Worm (Caenorhabditis elegans) whole organism, L4 larva: ENCODE data around the gene arrd-25.

Experiments
- D1046.2 ChIP-seq: fragments of 200-800 bp; sonication (Bioruptor generic); IDR thresholded peaks from 2 replicates; pipeline ENCODE4 v1.3.6; 2022; ENCODE audit warnings: missing genetic modification characterization, missing compliant biosample characterization
- F37D6.2 ChIP-seq: sonication (generic microtip); optimal IDR thresholded peaks from 2 replicates; lab custom pipeline; 2016; ENCODE audit warnings: mild to moderate bottlenecking, missing genetic modification characterization, missing compliant biosample characterization
- F49E8.2 ChIP-seq: sonication (generic microtip); optimal IDR thresholded peaks from 2 replicates; lab custom pipeline; 2016; ENCODE audit warnings: missing compliant biosample characterization, mild to moderate bottlenecking, missing genetic modification characterization, borderline replicate concordance
- R02D3.7 ChIP-seq: fragments of 150-350 bp; sonication (generic microtip); optimal IDR thresholded peaks from 3 replicates; lab custom pipeline; 2014; ENCODE audit warnings: missing biosample characterization, missing genetic modification characterization
- Y48G9A.11 ChIP-seq: fragments of 200-800 bp; sonication (Bioruptor generic); IDR thresholded peaks from 2 replicates; pipeline ENCODE4 v1.3.6; 2022; ENCODE audit warnings: missing genetic modification reagents, missing genetic modification characterization, missing compliant biosample characterization
- Y5F2A.4 ChIP-seq: fragments of 200-800 bp; sonication (Bioruptor generic); optimal IDR thresholded peaks from 2 replicates; lab custom pipeline; 2018; ENCODE audit warnings: mild to moderate bottlenecking, missing genetic modification characterization, missing compliant biosample characterization
- ZK337.2 ChIP-seq: fragments of 200-800 bp; sonication (Bioruptor generic); IDR thresholded peaks from 2 replicates; pipeline ENCODE4 v1.3.6; 2022; ENCODE audit warnings: missing genetic modification reagents, missing genetic modification characterization, missing compliant biosample characterization
- aha-1 ChIP-seq: fragments of 150-350 bp; peaks from one replicate; lab custom pipeline; 2014; ENCODE audit warnings: missing biosample characterization, missing genetic modification characterization
- ama-1 ChIP-seq: fragments of 150-350 bp; optimal IDR thresholded peaks from 2 replicates; lab custom pipeline; 2014; ENCODE audit warnings: inconsistent platforms, mixed read lengths
- attf-4 ChIP-seq: sonication (generic microtip); optimal IDR thresholded peaks from 3 replicates; lab custom pipeline; 2017; ENCODE audit warnings: missing biosample characterization, missing genetic modification characterization
- ceh-20 ChIP-seq: fragments of 200-800 bp; sonication (Bioruptor generic); IDR thresholded peaks from 2 replicates; pipeline ENCODE4 v1.3.6; 2022; ENCODE audit warnings: missing genetic modification reagents, missing genetic modification characterization, missing compliant biosample characterization
- ceh-28 ChIP-seq: fragments of 150-350 bp; optimal IDR thresholded peaks from 2 replicates; lab custom pipeline; 2014; ENCODE audit warnings: missing biosample characterization, missing genetic modification reagents, missing genetic modification characterization
- ctbp-1 ChIP-seq: fragments of 200-800 bp; sonication (Bioruptor generic); IDR thresholded peaks from 2 replicates; pipeline ENCODE4 v1.3.6; 2022; ENCODE audit warnings: missing genetic modification reagents, missing genetic modification characterization, missing compliant biosample characterization
- daf-16 ChIP-seq, 3 experiments: sonication (generic microtip); optimal IDR thresholded peaks; 2 replicates each; lab custom pipeline; 2016 to 2017; ENCODE audit warnings: missing genetic modification characterization in 3 of 3, missing genetic modification reagents in 3 of 3, mild to moderate bottlenecking in 2 of 3, missing compliant biosample characterization in 2 of 3, missing biosample characterization in 1 of 3, moderate library complexity in 1 of 3
- dmd-6 ChIP-seq: fragments of 200-800 bp; sonication (Bioruptor generic); IDR thresholded peaks from 2 replicates; pipeline ENCODE4 v1.3.6; 2022; ENCODE audit warnings: missing genetic modification reagents, missing genetic modification characterization, missing compliant biosample characterization
- dmd-9 ChIP-seq: fragments of 200-800 bp; sonication (Bioruptor generic); IDR thresholded peaks from 2 replicates; pipeline ENCODE4 v1.3.6; 2022; ENCODE audit warnings: missing genetic modification reagents, missing genetic modification characterization, missing compliant biosample characterization
- dpl-1 ChIP-seq: fragments of 150-350 bp; optimal IDR thresholded peaks from 2 replicates; lab custom pipeline; 2014; ENCODE audit warnings: missing biosample characterization, missing genetic modification reagents, missing genetic modification characterization
- duxl-1 ChIP-seq: sonication (generic microtip); optimal IDR thresholded peaks from 2 replicates; lab custom pipeline; 2016; ENCODE audit warnings: mild to moderate bottlenecking, missing genetic modification characterization, moderate library complexity, missing compliant biosample characterization; ENCODE audit not compliant: poor library complexity
- dve-1 ChIP-seq: sonication (generic microtip); optimal IDR thresholded peaks from 2 replicates; lab custom pipeline; 2017; ENCODE audit warnings: antibody characterized with exemption, mild to moderate bottlenecking, missing genetic modification characterization, missing compliant biosample characterization; ENCODE audit not compliant: insufficient read depth
- egl-27 ChIP-seq: sonication (generic microtip); optimal IDR thresholded peaks from 3 replicates; lab custom pipeline; 2017; ENCODE audit warnings: missing biosample characterization, missing genetic modification reagents, missing genetic modification characterization
- fkh-10 ChIP-seq: fragments of 150-350 bp; optimal IDR thresholded peaks from 2 replicates; lab custom pipeline; 2014; ENCODE audit warnings: missing biosample characterization, missing genetic modification reagents, missing genetic modification characterization
- fos-1 ChIP-seq: fragments of 150-350 bp; optimal IDR thresholded peaks from 2 replicates; lab custom pipeline; 2014; ENCODE audit warnings: missing biosample characterization, missing genetic modification characterization
- gei-8 ChIP-seq: fragments of 200-800 bp; sonication (Bioruptor generic); optimal IDR thresholded peaks from 2 replicates; lab custom pipeline; 2018; ENCODE audit warnings: mild to moderate bottlenecking, missing genetic modification characterization, missing compliant biosample characterization
- hmg-1.1 ChIP-seq: fragments of 200-800 bp; sonication (Bioruptor generic); IDR thresholded peaks from 2 replicates; pipeline ENCODE4 v1.3.6; 2022; ENCODE audit warnings: missing genetic modification reagents, missing genetic modification characterization, missing compliant biosample characterization
- jun-1 ChIP-seq: fragments of 150-350 bp; optimal IDR thresholded peaks from 2 replicates; lab custom pipeline; 2014; ENCODE audit warnings: missing biosample characterization, missing genetic modification reagents, missing genetic modification characterization
- lin-1 ChIP-seq: fragments of 200-800 bp; sonication (Bioruptor generic); IDR thresholded peaks from 2 replicates; pipeline ENCODE4 v1.3.6; 2022; ENCODE audit warnings: missing genetic modification reagents, missing genetic modification characterization, missing compliant biosample characterization
- lin-13 ChIP-seq: fragments of 150-350 bp; optimal IDR thresholded peaks from 2 replicates; lab custom pipeline; 2014; ENCODE audit warnings: missing biosample characterization, missing genetic modification reagents, missing genetic modification characterization
- lin-15B ChIP-seq: fragments of 150-350 bp; sonication (generic microtip); optimal IDR thresholded peaks from 3 replicates; lab custom pipeline; 2014; ENCODE audit warnings: missing biosample characterization, missing genetic modification characterization
- mdl-1 ChIP-seq, 2 experiments: fragments of 150-350 bp in 1 of 2; sonication (generic microtip) in 1 of 2; optimal IDR thresholded peaks; 2 replicates each; lab custom pipeline; 2014 to 2017; ENCODE audit warnings: missing biosample characterization in 2 of 2, missing genetic modification characterization in 2 of 2
- mdt-29 ChIP-seq: fragments of 200-800 bp; sonication (Bioruptor generic); IDR thresholded peaks from 2 replicates; pipeline ENCODE4 v1.3.6; 2022; ENCODE audit warnings: missing genetic modification reagents, missing genetic modification characterization, missing compliant biosample characterization
- mep-1 ChIP-seq: fragments of 150-350 bp; sonication (generic microtip); optimal IDR thresholded peaks from 3 replicates; lab custom pipeline; 2014; ENCODE audit warnings: missing biosample characterization, missing genetic modification characterization
- nhr-10 ChIP-seq: fragments of 150-350 bp; optimal IDR thresholded peaks from 2 replicates; lab custom pipeline; 2014; ENCODE audit warnings: missing biosample characterization, missing genetic modification characterization
- nhr-102 ChIP-seq: sonication (generic microtip); optimal IDR thresholded peaks from 2 replicates; lab custom pipeline; 2016; ENCODE audit warnings: mild to moderate bottlenecking, missing genetic modification characterization, moderate library complexity, missing compliant biosample characterization
- nhr-237 ChIP-seq: sonication (generic microtip); optimal IDR thresholded peaks from 2 replicates; lab custom pipeline; 2017; ENCODE audit warnings: missing biosample characterization, missing genetic modification characterization
- nhr-41 ChIP-seq: fragments of 200-800 bp; sonication (Bioruptor generic); IDR thresholded peaks from 2 replicates; pipeline ENCODE4 v1.3.6; 2022; ENCODE audit warnings: missing genetic modification reagents, missing genetic modification characterization, missing compliant biosample characterization
- nhr-42 ChIP-seq: fragments of 200-800 bp; sonication (Bioruptor generic); IDR thresholded peaks from 2 replicates; pipeline ENCODE4 v1.3.6; 2022; ENCODE audit warnings: missing genetic modification characterization, missing compliant biosample characterization
- nhr-6 ChIP-seq: fragments of 150-350 bp; optimal IDR thresholded peaks from 2 replicates; lab custom pipeline; 2014; ENCODE audit warnings: missing biosample characterization, missing genetic modification characterization
- nhr-76 ChIP-seq: fragments of 150-350 bp; optimal IDR thresholded peaks from 2 replicates; lab custom pipeline; 2014; ENCODE audit warnings: missing biosample characterization, missing genetic modification characterization
- pqm-1 ChIP-seq: sonication (generic microtip); optimal IDR thresholded peaks from 2 replicates; lab custom pipeline; 2017; ENCODE audit warnings: missing biosample characterization, missing genetic modification characterization
- rbr-2 ChIP-seq: sonication (generic microtip); optimal IDR thresholded peaks from 2 replicates; lab custom pipeline; 2016; ENCODE audit warnings: missing genotype, missing genetic modification characterization, missing compliant biosample characterization
- saeg-2 ChIP-seq: fragments of 200-800 bp; sonication (Bioruptor generic); IDR thresholded peaks from 2 replicates; pipeline ENCODE4 v1.3.6; 2022; ENCODE audit warnings: missing genetic modification reagents, missing genetic modification characterization, missing compliant biosample characterization
- sdz-12 ChIP-seq: fragments of 200-800 bp; sonication (Bioruptor generic); optimal IDR thresholded peaks from 2 replicates; lab custom pipeline; 2018; ENCODE audit warnings: mild to moderate bottlenecking, missing genetic modification characterization, missing compliant biosample characterization
- set-16 ChIP-seq: fragments of 200-800 bp; sonication (Bioruptor generic); IDR thresholded peaks from 2 replicates; pipeline ENCODE4 v1.3.6; 2022; ENCODE audit warnings: missing genetic modification reagents, missing genetic modification characterization, missing compliant biosample characterization
- snpc-1.2 ChIP-seq: fragments of 200-800 bp; sonication (Bioruptor generic); IDR thresholded peaks from 2 replicates; pipeline ENCODE4 v1.3.6; 2022; ENCODE audit warnings: missing genetic modification reagents, missing genetic modification characterization, missing compliant biosample characterization
- tag-97 ChIP-seq: fragments of 200-800 bp; sonication (Bioruptor generic); IDR thresholded peaks from 2 replicates; pipeline ENCODE4 v1.3.6; 2022; ENCODE audit warnings: missing genetic modification characterization, missing compliant biosample characterization
- vab-7 ChIP-seq: fragments of 200-800 bp; sonication (Bioruptor generic); IDR thresholded peaks from 2 replicates; pipeline ENCODE4 v1.3.6; 2022; ENCODE audit warnings: missing genetic modification reagents, missing genetic modification characterization, missing compliant biosample characterization
- zfp-2 ChIP-seq: sonication (generic microtip); optimal IDR thresholded peaks from 2 replicates; lab custom pipeline; 2016; ENCODE audit warnings: mild to moderate bottlenecking, missing genetic modification characterization, missing compliant biosample characterization
- zfp-3 ChIP-seq: fragments of 200-800 bp; sonication (Bioruptor generic); conservative IDR thresholded peaks from 2 replicates; pipeline ENCODE4 v1.3.6; 2022; ENCODE audit warnings: missing genetic modification reagents, missing genetic modification characterization, missing compliant biosample characterization
- zip-11 ChIP-seq: fragments of 200-800 bp; sonication (Bioruptor generic); IDR thresholded peaks from 2 replicates; pipeline ENCODE4 v1.3.6; 2022; ENCODE audit warnings: missing genetic modification characterization, missing compliant biosample characterization
- zip-2 ChIP-seq: fragments of 150-350 bp; optimal IDR thresholded peaks from 2 replicates; lab custom pipeline; 2014; ENCODE audit warnings: missing biosample characterization, missing genetic modification characterization

Gene arrd-25

DNA sequence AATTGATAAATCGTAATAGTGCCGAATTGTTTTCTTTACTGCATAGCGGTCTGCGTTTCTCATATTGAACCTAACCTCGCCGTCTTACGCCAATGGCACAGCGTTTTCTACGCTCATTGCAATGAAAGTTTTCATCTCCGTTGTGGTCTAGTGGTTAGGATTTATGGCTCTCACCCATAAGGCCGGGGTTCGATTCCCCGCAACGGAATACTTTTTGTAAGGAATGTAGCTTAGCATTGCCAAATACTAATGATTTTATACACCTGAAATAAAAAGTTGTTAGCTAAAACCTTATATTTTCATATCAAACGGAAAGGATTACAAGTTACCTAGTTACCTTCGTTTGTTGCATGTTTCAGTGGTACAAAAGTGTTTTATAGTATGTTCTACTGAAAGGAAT lies 17.8 kb upstream of the arrd-25 start (continued):
- TF ChIP-seq daf-16 (GFP tag; optimal IDR thresholded peaks at IDR 0.05; lab: Kevin White, UChicago) (peak; percentile 66 to 73), daf-16 (tag; optimal IDR thresholded peaks at IDR 0.05; lab: Kevin White, UChicago) (peak; percentile 73), F49E8.2 (tag; lab: Kevin White, UChicago) (peak; percentile 54), nhr-237 (tag; lab: Kevin White, UChicago) (no peak), Y48G9A.11 (GFP tag; lab: Robert Waterston, UW) (0 out of 2 replicates have a peak, but pooled peaks have one; percentile 71), zfp-2 (tag; lab: Kevin White, UChicago) (peak; percentile 70), hmg-1.1 (GFP tag; lab: Robert Waterston, UW) (peak; percentile 96), mdt-29 (peak; percentile 65), jun-1 (tag; lab: Kevin White, UChicago) (peak; percentile 69), zip-11 (peak; percentile 60; the same call in 1 of the 2 replicates), lin-1 (GFP tag; lab: Robert Waterston, UW) (peak; percentile 80), zip-2 (tag; lab: Kevin White, UChicago) (peak; percentile 27), ceh-20 (GFP tag; lab: Robert Waterston, UW) (peak; percentile 84), nhr-6 (tag; lab: Kevin White, UChicago) (peak; percentile 27), ceh-28 (tag; lab: Kevin White, UChicago) (no peak), lin-15B (tag; lab: Kevin White, UChicago) (no peak), egl-27 (tag; lab: Kevin White, UChicago) (peak; percentile 57), duxl-1 (tag; lab: Kevin White, UChicago) (peak; percentile 74), ama-1 (lab: Kevin White, UChicago) (no peak), snpc-1.2 (peak; percentile 90), nhr-41 (GFP tag; lab: Robert Waterston, UW) (peak; percentile 84; the same call in 1 of the 2 replicates), attf-4 (tag; lab: Kevin White, UChicago) (no peak), fos-1 (tag; lab: Kevin White, UChicago) (no peak), zfp-3 (GFP tag; lab: Robert Waterston, UW) (peak; percentile 71), gei-8 (GFP tag; lab: Kevin White, UChicago) (peak; percentile 86), pqm-1 (tag; lab: Kevin White, UChicago) (no peak), D1046.2 (GFP tag; lab: Robert Waterston, UW) (peak; percentile 85), rbr-2 (tag; lab: Kevin White, UChicago) (peak; percentile 72), nhr-10 (tag; lab: Kevin White, UChicago) (no peak), mep-1 (tag; lab: Kevin White, UChicago) (peak; percentile 90), dmd-9 (0 out of 2 replicates have a peak, but pooled peaks have one; percentile 57), F37D6.2 (tag; lab: Kevin White, UChicago) (peak; percentile 62)

DNA sequence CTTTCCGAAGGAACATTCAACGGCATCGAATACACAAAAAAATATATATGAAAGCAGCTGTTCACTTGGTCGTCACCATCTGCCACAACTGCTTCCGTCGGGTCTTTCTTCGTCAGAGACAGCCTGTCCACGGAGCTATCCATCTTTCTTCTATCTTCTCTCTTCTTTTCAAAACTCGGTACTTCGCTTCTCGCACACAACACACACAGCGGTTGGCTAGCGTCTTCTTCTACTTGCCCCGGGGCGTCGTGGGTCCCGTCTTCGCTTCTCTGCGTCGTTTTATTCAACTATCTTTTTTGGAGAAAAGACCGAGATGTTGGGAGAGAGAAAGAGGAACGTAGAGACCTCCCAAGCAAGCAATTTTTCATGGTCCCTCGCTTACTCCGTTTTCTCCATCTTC lies 16.9 kb upstream of the arrd-25 start:
- TF ChIP-seq zfp-2 (tag; lab: Kevin White, UChicago): no peak
- TF ChIP-seq nhr-76 (tag; lab: Kevin White, UChicago): no peak
- no peak for TF ChIP-seq egl-27 (tag; lab: Kevin White, UChicago)
- no peak for TF ChIP-seq nhr-42
- no peak for TF ChIP-seq ama-1 (lab: Kevin White, UChicago)
- TF ChIP-seq F37D6.2 (tag; lab: Kevin White, UChicago): peak; percentile 71
- TF ChIP-seq ZK337.2: no peak
- TF ChIP-seq saeg-2 (GFP tag; lab: Robert Waterston, UW): no peak
- TF ChIP-seq gei-8 (GFP tag; lab: Kevin White, UChicago): no peak
- TF ChIP-seq set-16 (GFP tag; lab: Robert Waterston, UW): peak; percentile 38; the same call in 1 of the 2 replicates
- TF ChIP-seq fkh-10: peak; percentile 33
- TF ChIP-seq nhr-102: no peak
- TF ChIP-seq zip-2 (tag; lab: Kevin White, UChicago): no peak
- TF ChIP-seq tag-97 (GFP tag; lab: Robert Waterston, UW): no peak
- 0 out of 2 replicates have a peak, but pooled peaks have one; percentile 21 for TF ChIP-seq vab-7
- TF ChIP-seq dpl-1 (GFP tag; lab: Kevin White, UChicago): no peak
- peak; percentile 37 for TF ChIP-seq aha-1 (tag; lab: Kevin White, UChicago)
- TF ChIP-seq lin-13: no peak
- no peak for TF ChIP-seq attf-4 (tag; lab: Kevin White, UChicago)
- 0 out of 2 replicates have a peak, but pooled peaks have one; percentile 16 for TF ChIP-seq dmd-6
- no peak for TF ChIP-seq sdz-12 (GFP tag; lab: Kevin White, UChicago)
- TF ChIP-seq dve-1 (tag; lab: Kevin White, UChicago): no peak
- peak; percentile 82 for TF ChIP-seq ctbp-1 (GFP tag; lab: Robert Waterston, UW)
- no peak for TF ChIP-seq Y5F2A.4
- TF ChIP-seq R02D3.7: no peak
- TF ChIP-seq mdl-1 (tag; optimal IDR thresholded peaks at IDR 0.05; lab: Kevin White, UChicago): peak in 1 of 2 experiments; percentile 31
